Fruit fly (Drosophila melanogaster) whole organism, prepupa: ENCODE results near the gene Osi24.

ENCODE experiments used
- Blimp-1 ChIP-seq: fragments of 200-800 bp; sonication (Bioruptor generic); optimal IDR thresholded peaks from 3 replicates; lab custom pipeline; 2017; ENCODE audit warnings: missing biosample characterization, missing genetic modification characterization, mild to moderate bottlenecking, moderate library complexity, missing genetic modification reagents
- CG10631 ChIP-seq: fragments of 200-800 bp; sonication (Bioruptor generic); optimal IDR thresholded peaks from 2 replicates; lab custom pipeline; 2016; ENCODE audit warnings: missing biosample characterization, missing genetic modification characterization
- CG10669 ChIP-seq: fragments of 200-800 bp; sonication (Bioruptor generic); optimal IDR thresholded peaks from 3 replicates; lab custom pipeline; 2018; ENCODE audit warnings: missing biosample characterization, mild to moderate bottlenecking, missing genetic modification characterization, moderate library complexity
- CG11294 ChIP-seq: fragments of 200-800 bp; sonication (Bioruptor generic); IDR thresholded peaks from 2 replicates; pipeline ENCODE4 v1.3.6; 2022; ENCODE audit warnings: missing biosample characterization, missing genetic modification characterization
- CG11762 ChIP-seq: fragments of 200-800 bp; sonication (Bioruptor generic); optimal IDR thresholded peaks from 3 replicates; lab custom pipeline; 2016; ENCODE audit warnings: missing biosample characterization, missing genetic modification characterization; ENCODE audit not compliant: insufficient read depth
- CG11902 ChIP-seq: fragments of 200-800 bp; sonication (Bioruptor generic); optimal IDR thresholded peaks from 3 replicates; lab custom pipeline; 2016; ENCODE audit warnings: missing biosample characterization, missing genetic modification characterization
- CG15336 ChIP-seq: fragments of 200-800 bp; sonication (Bioruptor generic); IDR thresholded peaks from 2 replicates; pipeline ENCODE4 v1.3.6; 2022; ENCODE audit warnings: missing biosample characterization, missing genetic modification characterization
- CG16779 ChIP-seq: fragments of 200-800 bp; sonication (Bioruptor generic); optimal IDR thresholded peaks from 3 replicates; lab custom pipeline; 2017; ENCODE audit warnings: missing biosample characterization, mild to moderate bottlenecking, missing genetic modification characterization
- CG31627 ChIP-seq: fragments of 200-800 bp; sonication (Bioruptor generic); optimal IDR thresholded peaks from 3 replicates; lab custom pipeline; 2016; ENCODE audit warnings: missing biosample characterization, missing genetic modification characterization
- CG32006 ChIP-seq: fragments of 200-800 bp; sonication (Bioruptor generic); optimal IDR thresholded peaks from 3 replicates; lab custom pipeline; 2017; ENCODE audit warnings: missing biosample characterization, mild to moderate bottlenecking, missing genetic modification characterization
- CG34406 ChIP-seq: fragments of 200-800 bp; sonication (Bioruptor generic); optimal IDR thresholded peaks from 3 replicates; lab custom pipeline; 2016; ENCODE audit warnings: missing biosample characterization, missing genetic modification characterization
- CG3919 ChIP-seq: fragments of 200-800 bp; sonication (Bioruptor generic); optimal IDR thresholded peaks from 3 replicates; lab custom pipeline; 2016; ENCODE audit warnings: missing biosample characterization, missing genetic modification characterization
- CG4318 ChIP-seq: fragments of 200-800 bp; sonication (Bioruptor generic); optimal IDR thresholded peaks from 3 replicates; lab custom pipeline; 2017; ENCODE audit warnings: missing biosample characterization, mild to moderate bottlenecking, missing genetic modification characterization
- CG6163 ChIP-seq: fragments of 200-800 bp; sonication (Bioruptor generic); IDR thresholded peaks from 3 replicates; pipeline ENCODE4 v1.3.6; 2022; ENCODE audit warnings: missing biosample characterization, missing genetic modification characterization
- CG6792 ChIP-seq: fragments of 200-800 bp; sonication (Bioruptor generic); optimal IDR thresholded peaks from 3 replicates; lab custom pipeline; 2016; ENCODE audit warnings: missing biosample characterization, missing genetic modification characterization
- CG6808 ChIP-seq: fragments of 200-800 bp; sonication (Bioruptor generic); optimal IDR thresholded peaks from 3 replicates; lab custom pipeline; 2017; ENCODE audit warnings: missing biosample characterization, missing genetic modification characterization, mild to moderate bottlenecking, moderate library complexity, missing genetic modification reagents
- CG6854 ChIP-seq: fragments of 200-800 bp; sonication (Bioruptor generic); optimal IDR thresholded peaks from 2 replicates; lab custom pipeline; 2017; ENCODE audit warnings: missing biosample characterization, mild to moderate bottlenecking, missing genetic modification characterization
- CG7368 ChIP-seq: fragments of 200-800 bp; sonication (Bioruptor generic); optimal IDR thresholded peaks from 3 replicates; lab custom pipeline; 2016; ENCODE audit warnings: missing biosample characterization, missing genetic modification characterization
- CG8119 ChIP-seq: fragments of 200-800 bp; sonication (Bioruptor generic); IDR thresholded peaks from 3 replicates; pipeline ENCODE4 v1.3.6; 2022; ENCODE audit warnings: missing biosample characterization, missing genetic modification characterization
- CG8319 ChIP-seq: fragments of 200-800 bp; sonication (Bioruptor generic); optimal IDR thresholded peaks from 3 replicates; lab custom pipeline; 2016; ENCODE audit warnings: missing biosample characterization, missing genetic modification characterization
- CG8632 ChIP-seq: fragments of 200-800 bp; sonication (Bioruptor generic); optimal IDR thresholded peaks from 3 replicates; lab custom pipeline; 2016; ENCODE audit warnings: missing biosample characterization, missing genetic modification characterization
- Eip78C ChIP-seq: fragments of 200-800 bp; sonication (Bioruptor generic); peaks from one replicate; lab custom pipeline; 2016; ENCODE audit warnings: missing biosample characterization, missing genetic modification characterization
- Ets21C ChIP-seq: fragments of 200-800 bp; sonication (Bioruptor generic); optimal IDR thresholded peaks from 3 replicates; lab custom pipeline; 2016; ENCODE audit warnings: missing biosample characterization, missing genetic modification characterization
- Gug ChIP-seq: fragments of 200-800 bp; sonication (Bioruptor generic); IDR thresholded peaks from 2 replicates; pipeline ENCODE4 v1.3.6; 2022; ENCODE audit warnings: missing biosample characterization, missing genetic modification characterization
- Hr38 ChIP-seq: sonication (Bioruptor generic); optimal IDR thresholded peaks from 2 replicates; lab custom pipeline; 2016; ENCODE audit warnings: missing biosample characterization, missing genetic modification characterization
- Hr39 ChIP-seq: fragments of 200-800 bp; sonication (Bioruptor generic); optimal IDR thresholded peaks from 2 replicates; lab custom pipeline; 2016; ENCODE audit warnings: missing biosample characterization, missing genetic modification characterization
- Hr4 ChIP-seq: fragments of 200-800 bp; sonication (Bioruptor generic); optimal IDR thresholded peaks from 3 replicates; lab custom pipeline; 2016; ENCODE audit warnings: missing biosample characterization, missing genetic modification characterization
- Met ChIP-seq: fragments of 200-800 bp; sonication (Bioruptor generic); optimal IDR thresholded peaks from 3 replicates; lab custom pipeline; 2016; ENCODE audit warnings: missing biosample characterization, missing genetic modification characterization
- OdsH ChIP-seq: fragments of 200-800 bp; sonication (Bioruptor generic); optimal IDR thresholded peaks from 3 replicates; lab custom pipeline; 2016; ENCODE audit warnings: missing biosample characterization, missing genetic modification characterization
- Smox ChIP-seq: fragments of 200-800 bp; sonication (Bioruptor generic); optimal IDR thresholded peaks from 3 replicates; lab custom pipeline; 2016; ENCODE audit warnings: missing biosample characterization, missing genetic modification characterization
- Sox102F ChIP-seq: fragments of 200-800 bp; sonication (Bioruptor generic); optimal IDR thresholded peaks from 2 replicates; lab custom pipeline; 2016; ENCODE audit warnings: missing biosample characterization, mild to moderate bottlenecking, missing genetic modification characterization
- Sox15 ChIP-seq: fragments of 200-800 bp; sonication (Bioruptor generic); optimal IDR thresholded peaks from 3 replicates; lab custom pipeline; 2016; ENCODE audit warnings: missing biosample characterization, missing genetic modification characterization
- acj6 ChIP-seq: fragments of 200-800 bp; sonication (Bioruptor generic); optimal IDR thresholded peaks from 3 replicates; lab custom pipeline; 2016; ENCODE audit warnings: missing biosample characterization, missing genetic modification characterization
- dac ChIP-seq: fragments of 200-800 bp; sonication (Bioruptor generic); optimal IDR thresholded peaks from 2 replicates; lab custom pipeline; 2017; ENCODE audit warnings: missing biosample characterization, mild to moderate bottlenecking, missing genetic modification characterization
- eg ChIP-seq: fragments of 200-800 bp; sonication (Bioruptor generic); IDR thresholded peaks from 3 replicates; pipeline ENCODE4 v1.3.6; 2022; ENCODE audit warnings: missing biosample characterization, missing genetic modification characterization
- fkh ChIP-seq: fragments of 200-800 bp; sonication (Bioruptor generic); optimal IDR thresholded peaks from 3 replicates; lab custom pipeline; 2017; ENCODE audit warnings: missing biosample characterization, mild to moderate bottlenecking, missing genetic modification characterization, moderate library complexity
- lz ChIP-seq: fragments of 200-800 bp; sonication (Bioruptor generic); optimal IDR thresholded peaks from 3 replicates; lab custom pipeline; 2016; ENCODE audit warnings: missing biosample characterization, missing genetic modification characterization
- pdm3 ChIP-seq: fragments of 200-800 bp; sonication (Bioruptor generic); optimal IDR thresholded peaks from 3 replicates; lab custom pipeline; 2016; ENCODE audit warnings: missing biosample characterization, missing genetic modification characterization
- spab ChIP-seq: fragments of 200-800 bp; sonication (Bioruptor generic); optimal IDR thresholded peaks from 2 replicates; lab custom pipeline; 2017; ENCODE audit warnings: missing biosample characterization, mild to moderate bottlenecking, missing genetic modification characterization, missing genetic modification reagents
- ss ChIP-seq, 2 experiments: fragments of 200-800 bp; sonication (Bioruptor generic); optimal IDR thresholded peaks; 2 replicates in 1 of 2; 3 replicates in 1 of 2; lab custom pipeline; 2017 to 2018; ENCODE audit warnings: mild to moderate bottlenecking in 2 of 2, missing biosample characterization in 2 of 2, missing genetic modification characterization in 2 of 2, moderate library complexity in 1 of 2
- topi ChIP-seq: fragments of 200-800 bp; sonication (Bioruptor generic); optimal IDR thresholded peaks from 3 replicates; lab custom pipeline; 2016; ENCODE audit warnings: missing biosample characterization, missing genetic modification characterization
- vri ChIP-seq: fragments of 200-800 bp; sonication (Bioruptor generic); optimal IDR thresholded peaks from 3 replicates; lab custom pipeline; 2016; ENCODE audit warnings: missing biosample characterization, mild to moderate bottlenecking, missing genetic modification characterization

Gene Osi24

dm6 chr3R:6210266-6211040 lies 11.8 kb downstream of the Osi24 start (continued):
- TF ChIP-seq CG4318: peak; percentile 57
- TF ChIP-seq Hr38 (GFP tag; lab: Kevin White, UChicago): no peak
- no peak for TF ChIP-seq Gug (GFP tag; lab: Robert Waterston, UW)
- 0 out of 3 replicates have a peak, but pooled peaks have one; percentile 11 for TF ChIP-seq CG6163 (GFP tag; lab: Robert Waterston, UW)
- peak; percentile 81 for TF ChIP-seq Blimp-1 (GFP tag; lab: Kevin White, UChicago)
- peak; percentile 27 for TF ChIP-seq acj6 (GFP tag; lab: Kevin White, UChicago)
- peak; percentile 44 for TF ChIP-seq pdm3 (GFP tag; lab: Kevin White, UChicago)
- peak; percentile 31 for TF ChIP-seq Ets21C (GFP tag; lab: Kevin White, UChicago)
- TF ChIP-seq Hr39 (GFP tag; lab: Kevin White, UChicago): peak; percentile 55
- TF ChIP-seq fkh: no peak
- no peak for TF ChIP-seq CG16779 (tag; lab: Kevin White, UChicago)
- no peak for TF ChIP-seq CG11902 (GFP tag; lab: Kevin White, UChicago)
- no peak for TF ChIP-seq ss (GFP tag; optimal IDR thresholded peaks at IDR 0.05; lab: Kevin White, UChicago)
- peak; percentile 78 for TF ChIP-seq CG32006 (GFP tag; lab: Kevin White, UChicago)
- peak; percentile 25 for TF ChIP-seq CG10631 (GFP tag; lab: Kevin White, UChicago)
- TF ChIP-seq CG10669: no peak
- peak; percentile 59 for TF ChIP-seq CG15336 (GFP tag; lab: Robert Waterston, UW)
- TF ChIP-seq dac: peak; percentile 31
- peak; percentile 36 for TF ChIP-seq OdsH (GFP tag; lab: Kevin White, UChicago)
- no peak for TF ChIP-seq CG7368 (GFP tag; lab: Kevin White, UChicago)
- TF ChIP-seq CG11294 (GFP tag; lab: Robert Waterston, UW): no peak
- TF ChIP-seq CG3919 (GFP tag; lab: Kevin White, UChicago): peak; percentile 20
- TF ChIP-seq Hr4 (GFP tag; lab: Kevin White, UChicago): peak; percentile 71
- TF ChIP-seq spab (GFP tag; lab: Kevin White, UChicago): no peak
- peak; percentile 37 for TF ChIP-seq CG8632 (GFP tag; lab: Kevin White, UChicago)
- TF ChIP-seq CG34406 (GFP tag; lab: Kevin White, UChicago): peak; percentile 43
- TF ChIP-seq Eip78C (GFP tag; lab: Kevin White, UChicago): peak; percentile 78
- no peak for TF ChIP-seq CG11762
- no peak for TF ChIP-seq CG6808
- peak; percentile 39 for TF ChIP-seq CG31627
- TF ChIP-seq CG8119 (GFP tag; lab: Robert Waterston, UW): peak; percentile 74
- TF ChIP-seq topi (GFP tag; lab: Kevin White, UChicago): peak; percentile 43
- peak; percentile 53 for TF ChIP-seq Sox102F
- TF ChIP-seq CG8319 (GFP tag; lab: Kevin White, UChicago): no peak
- TF ChIP-seq CG6792 (GFP tag; lab: Kevin White, UChicago): peak; percentile 7
- TF ChIP-seq Met (GFP tag; lab: Kevin White, UChicago): peak; percentile 53
- no peak for TF ChIP-seq Sox15 (GFP tag; lab: Kevin White, UChicago)
- TF ChIP-seq vri (GFP tag; lab: Kevin White, UChicago): no peak
- peak; percentile 18 for TF ChIP-seq lz
- no peak for TF ChIP-seq eg (GFP tag; lab: Robert Waterston, UW)
- peak; percentile 59 for TF ChIP-seq Smox (GFP tag; lab: Kevin White, UChicago)

- TF ChIP-seq CG8319 (GFP tag; lab: Kevin White, UChicago) (no peak), spab (GFP tag; lab: Kevin White, UChicago) (no peak), Blimp-1 (GFP tag; lab: Kevin White, UChicago) (peak; percentile 96), CG6854 (GFP tag; lab: Kevin White, UChicago) (peak; percentile 51), CG6808 (no peak), CG4318 (no peak)
These were observed 12.4 kb downstream of the Osi24 start for dm6 chr3R:6211041-6211377.
